Fruit fly (Drosophila melanogaster) whole organism, embryonic: Measurements from ENCODE around the gene brm.

ENCODE experiments used
- Bgb ChIP-seq: fragments of 200-800 bp; sonication (Bioruptor generic); IDR thresholded peaks from 2 replicates; pipeline ENCODE4 v1.3.6; 2022; ENCODE audit warnings: missing biosample characterization, missing genetic modification characterization; ENCODE audit not compliant: partially characterized antibody
- Blimp-1 ChIP-seq: fragments of 200-800 bp; sonication (Bioruptor generic); optimal IDR thresholded peaks from 3 replicates; lab custom pipeline; 2018; ENCODE audit warnings: missing biosample characterization, missing genetic modification characterization, mild to moderate bottlenecking, moderate library complexity, missing genetic modification reagents
- CG12744 ChIP-seq: fragments of 200-800 bp; sonication (Bioruptor generic); optimal IDR thresholded peaks from 2 replicates; lab custom pipeline; 2016; ENCODE audit warnings: missing biosample characterization, missing genetic modification characterization
- CG15073 ChIP-seq: fragments of 200-800 bp; sonication (Bioruptor generic); optimal IDR thresholded peaks from 2 replicates; lab custom pipeline; 2016; ENCODE audit warnings: missing biosample characterization, missing genetic modification characterization
- CG17359 ChIP-seq: fragments of 200-800 bp; sonication (Bioruptor generic); optimal IDR thresholded peaks from 3 replicates; lab custom pipeline; 2018; ENCODE audit warnings: missing biosample characterization, mild to moderate bottlenecking, missing genetic modification characterization, moderate library complexity
- CG17568 ChIP-seq: fragments of 200-800 bp; sonication (Bioruptor generic); optimal IDR thresholded peaks from 2 replicates; lab custom pipeline; 2018; ENCODE audit warnings: missing biosample characterization, mild to moderate bottlenecking, missing genetic modification characterization, moderate library complexity
- CG32532 ChIP-seq: fragments of 200-800 bp; sonication (Bioruptor generic); IDR thresholded peaks from 2 replicates; pipeline ENCODE4 v1.3.6; 2022; ENCODE audit warnings: missing biosample characterization, missing genetic modification characterization
- CG6254 ChIP-seq: fragments of 200-800 bp; sonication (Bioruptor generic); optimal IDR thresholded peaks from 3 replicates; lab custom pipeline; 2017; ENCODE audit warnings: mild to moderate bottlenecking, missing biosample characterization, missing genetic modification reagents, missing genetic modification characterization
- CG6689 ChIP-seq: fragments of 200-800 bp; sonication (Bioruptor generic); IDR thresholded peaks from 2 replicates; pipeline ENCODE4 v1.3.6; 2022; ENCODE audit warnings: missing biosample characterization, missing genetic modification characterization
- CG8765 ChIP-seq: fragments of 200-800 bp; sonication (Bioruptor generic); IDR thresholded peaks from 2 replicates; pipeline ENCODE4 v1.3.6; 2022; ENCODE audit warnings: missing biosample characterization, missing genetic modification characterization
- CG9215 ChIP-seq: fragments of 200-800 bp; sonication (Bioruptor generic); IDR thresholded peaks from 2 replicates; pipeline ENCODE4 v1.3.6; 2022; ENCODE audit warnings: missing biosample characterization, missing genetic modification characterization
- CkIIα-i1 ChIP-seq: fragments of 200-800 bp; sonication (Bioruptor generic); IDR thresholded peaks from 2 replicates; pipeline ENCODE4 v1.3.6; 2022; ENCODE audit warnings: missing biosample characterization, missing genetic modification characterization
- D ChIP-seq, 2 experiments: fragments of 200-800 bp in 1 of 2; fragments of >200 bp in 1 of 2; sonication (Bioruptor generic) in 1 of 2; optimal IDR thresholded peaks; 2 replicates in 1 of 2; 3 replicates in 1 of 2; lab custom pipeline; 2017; ENCODE audit warnings: mild to moderate bottlenecking in 1 of 2, missing biosample characterization in 1 of 2, missing genetic modification characterization in 1 of 2, missing genetic modification reagents in 1 of 2
- D19A ChIP-seq: fragments of 200-800 bp; optimal IDR thresholded peaks from 3 replicates; lab custom pipeline; 2019; ENCODE audit warnings: missing biosample characterization, mild to moderate bottlenecking, missing genetic modification characterization, moderate library complexity
- Dad ChIP-seq: fragments of 200-800 bp; sonication (Bioruptor generic); optimal IDR thresholded peaks from 3 replicates; lab custom pipeline; 2016; ENCODE audit warnings: missing biosample characterization, missing genetic modification characterization
- Dip2 ChIP-seq: fragments of 200-800 bp; sonication (Bioruptor generic); IDR thresholded peaks from 2 replicates; pipeline ENCODE4 v1.3.6; 2022; ENCODE audit warnings: missing biosample characterization, missing genetic modification characterization
- E2f1 ChIP-seq: fragments of 200-800 bp; sonication (Bioruptor generic); IDR thresholded peaks from 2 replicates; pipeline ENCODE4 v1.3.6; 2022; ENCODE audit warnings: missing biosample characterization, missing genetic modification characterization
- HLH54F ChIP-seq: fragments of 200-800 bp; sonication (Bioruptor generic); optimal IDR thresholded peaks from 3 replicates; lab custom pipeline; 2016; ENCODE audit warnings: missing biosample characterization, missing genetic modification characterization
- HmgZ ChIP-seq: fragments of 200-800 bp; sonication (Bioruptor generic); optimal IDR thresholded peaks from 2 replicates; lab custom pipeline; 2018; ENCODE audit warnings: missing biosample characterization, mild to moderate bottlenecking, missing genetic modification characterization
- Ssrp ChIP-seq: fragments of 200-800 bp; sonication (Bioruptor generic); optimal IDR thresholded peaks from 2 replicates; lab custom pipeline; 2018; ENCODE audit warnings: missing biosample characterization, mild to moderate bottlenecking, missing genetic modification characterization, moderate library complexity
- Vsx1 ChIP-seq: fragments of 200-800 bp; sonication (Bioruptor generic); optimal IDR thresholded peaks from 2 replicates; lab custom pipeline; 2017; ENCODE audit warnings: missing biosample characterization, mild to moderate bottlenecking, missing genetic modification characterization, missing genetic modification reagents
- YL-1 ChIP-seq: fragments of 200-800 bp; sonication (Bioruptor generic); optimal IDR thresholded peaks from 3 replicates; lab custom pipeline; 2017; ENCODE audit warnings: missing biosample characterization, mild to moderate bottlenecking, missing genetic modification characterization
- amos ChIP-seq: fragments of 200-800 bp; sonication (Bioruptor generic); IDR thresholded peaks from 2 replicates; pipeline ENCODE4 v1.3.6; 2022; ENCODE audit warnings: missing biosample characterization, missing genetic modification characterization; ENCODE audit not compliant: partially characterized antibody
- ara ChIP-seq: fragments of 200-800 bp; sonication (Bioruptor generic); IDR thresholded peaks from 2 replicates; pipeline ENCODE4 v1.3.6; 2022; ENCODE audit warnings: missing biosample characterization, missing genetic modification characterization
- ato ChIP-seq: fragments of 200-800 bp; sonication (Bioruptor generic); IDR thresholded peaks from 2 replicates; pipeline ENCODE4 v1.3.6; 2022; ENCODE audit warnings: missing biosample characterization, missing genetic modification characterization; ENCODE audit not compliant: partially characterized antibody
- bbx ChIP-seq: fragments of 200-800 bp; sonication (Bioruptor generic); IDR thresholded peaks from 2 replicates; pipeline ENCODE4 v1.3.6; 2022; ENCODE audit warnings: missing biosample characterization, missing genetic modification characterization; ENCODE audit not compliant: partially characterized antibody
- da ChIP-seq: fragments of 200-800 bp; sonication (Bioruptor generic); optimal IDR thresholded peaks from 2 replicates; lab custom pipeline; 2016; ENCODE audit warnings: missing biosample characterization, missing genetic modification characterization
- dimm ChIP-seq: fragments of 200-800 bp; sonication (Bioruptor generic); IDR thresholded peaks from 2 replicates; pipeline ENCODE4 v1.3.6; 2022; ENCODE audit warnings: missing biosample characterization, missing genetic modification characterization
- dpn ChIP-seq, 2 experiments: fragments of 200-800 bp; sonication (Bioruptor generic); optimal IDR thresholded peaks; 3 replicates each; lab custom pipeline; 2016; ENCODE audit warnings: missing biosample characterization in 2 of 2, missing genetic modification characterization in 2 of 2
- fru ChIP-seq: fragments of >200 bp; optimal IDR thresholded peaks from 2 replicates; lab custom pipeline; 2017
- gsb ChIP-seq: fragments of 200-800 bp; sonication (Bioruptor generic); IDR thresholded peaks from 2 replicates; pipeline ENCODE4 v1.3.6; 2022; ENCODE audit warnings: missing biosample characterization, missing genetic modification characterization
- gsb-n ChIP-seq: fragments of 200-800 bp; sonication (Bioruptor generic); optimal IDR thresholded peaks from 3 replicates; lab custom pipeline; 2018; ENCODE audit warnings: missing biosample characterization, mild to moderate bottlenecking, missing genetic modification characterization
- kah ChIP-seq: fragments of 200-800 bp; sonication (Bioruptor generic); optimal IDR thresholded peaks from 2 replicates; lab custom pipeline; 2018; ENCODE audit warnings: missing biosample characterization, mild to moderate bottlenecking, missing genetic modification characterization
- lov ChIP-seq, 2 experiments: fragments of 200-800 bp in 1 of 2; fragments of >200 bp in 1 of 2; sonication (Bioruptor generic) in 1 of 2; IDR thresholded peaks in 1 of 2; optimal IDR thresholded peaks in 1 of 2; 2 replicates in 1 of 2; 3 replicates in 1 of 2; pipeline versions ENCODE4 v1.3.6 to Lab custom; 2017 to 2022; ENCODE audit warnings: missing biosample characterization in 1 of 2, missing genetic modification characterization in 1 of 2
- mirr ChIP-seq: fragments of 200-800 bp; sonication (Bioruptor generic); optimal IDR thresholded peaks from 3 replicates; lab custom pipeline; 2018; ENCODE audit warnings: missing biosample characterization, mild to moderate bottlenecking, missing genetic modification characterization
- nmo ChIP-seq: fragments of 200-800 bp; sonication (Bioruptor generic); optimal IDR thresholded peaks from 2 replicates; lab custom pipeline; 2018; ENCODE audit warnings: missing biosample characterization, mild to moderate bottlenecking, missing genetic modification characterization, moderate library complexity
- onecut ChIP-seq: fragments of 200-800 bp; sonication (Bioruptor generic); IDR thresholded peaks from 2 replicates; pipeline ENCODE4 v1.3.6; 2022; ENCODE audit warnings: missing biosample characterization, missing genetic modification characterization
- p53 ChIP-seq: fragments of 200-800 bp; sonication (Bioruptor generic); optimal IDR thresholded peaks from 2 replicates; lab custom pipeline; 2016; ENCODE audit warnings: missing biosample characterization, missing genetic modification characterization
- repo ChIP-seq: fragments of 200-800 bp; sonication (Bioruptor generic); optimal IDR thresholded peaks from 2 replicates; lab custom pipeline; 2016; ENCODE audit warnings: missing biosample characterization, missing genetic modification characterization
- sc ChIP-seq, 3 experiments: fragments of >200 bp in 2 of 3; fragments of 200-800 bp in 1 of 3; sonication (Bioruptor generic) in 1 of 3; optimal IDR thresholded peaks; 2 replicates in 2 of 3; 3 replicates in 1 of 3; lab custom pipeline; 2017; ENCODE audit warnings: mild to moderate bottlenecking in 1 of 3, missing biosample characterization in 1 of 3, missing genetic modification characterization in 1 of 3, missing genetic modification reagents in 1 of 3
- schlank ChIP-seq: fragments of 200-800 bp; sonication (Bioruptor generic); optimal IDR thresholded peaks from 2 replicates; lab custom pipeline; 2018; ENCODE audit warnings: missing biosample characterization, mild to moderate bottlenecking, missing genetic modification characterization
- sens-2 ChIP-seq: fragments of 200-800 bp; sonication (Bioruptor generic); IDR thresholded peaks from 2 replicates; pipeline ENCODE4 v1.3.6; 2022; ENCODE audit warnings: missing biosample characterization, missing genetic modification characterization
- sna ChIP-seq: fragments of 200-800 bp; sonication (Bioruptor generic); IDR thresholded peaks from 2 replicates; pipeline ENCODE4 v1.3.6; 2022; ENCODE audit warnings: missing biosample characterization, missing genetic modification characterization; ENCODE audit not compliant: partially characterized antibody
- stc ChIP-seq: fragments of 200-800 bp; sonication (Bioruptor generic); IDR thresholded peaks from 2 replicates; pipeline ENCODE4 v1.3.6; 2022; ENCODE audit warnings: missing biosample characterization, missing genetic modification characterization
- stwl ChIP-seq: fragments of 200-800 bp; sonication (Bioruptor generic); optimal IDR thresholded peaks from 3 replicates; lab custom pipeline; 2018; ENCODE audit warnings: missing biosample characterization, mild to moderate bottlenecking, missing genetic modification characterization, moderate library complexity
- ttk ChIP-seq: fragments of 200-800 bp; sonication (Bioruptor generic); IDR thresholded peaks from 2 replicates; pipeline ENCODE4 v2.1.2; 2022; ENCODE audit warnings: missing biosample characterization, missing genetic modification characterization
- twi ChIP-seq: fragments of 200-800 bp; optimal IDR thresholded peaks from 2 replicates; lab custom pipeline; 2019; ENCODE audit warnings: missing biosample characterization, mild to moderate bottlenecking, missing genetic modification characterization, moderate library complexity
- yki ChIP-seq: fragments of >200 bp; optimal IDR thresholded peaks from 3 replicates; lab custom pipeline; 2018

brm gene

DNA sequence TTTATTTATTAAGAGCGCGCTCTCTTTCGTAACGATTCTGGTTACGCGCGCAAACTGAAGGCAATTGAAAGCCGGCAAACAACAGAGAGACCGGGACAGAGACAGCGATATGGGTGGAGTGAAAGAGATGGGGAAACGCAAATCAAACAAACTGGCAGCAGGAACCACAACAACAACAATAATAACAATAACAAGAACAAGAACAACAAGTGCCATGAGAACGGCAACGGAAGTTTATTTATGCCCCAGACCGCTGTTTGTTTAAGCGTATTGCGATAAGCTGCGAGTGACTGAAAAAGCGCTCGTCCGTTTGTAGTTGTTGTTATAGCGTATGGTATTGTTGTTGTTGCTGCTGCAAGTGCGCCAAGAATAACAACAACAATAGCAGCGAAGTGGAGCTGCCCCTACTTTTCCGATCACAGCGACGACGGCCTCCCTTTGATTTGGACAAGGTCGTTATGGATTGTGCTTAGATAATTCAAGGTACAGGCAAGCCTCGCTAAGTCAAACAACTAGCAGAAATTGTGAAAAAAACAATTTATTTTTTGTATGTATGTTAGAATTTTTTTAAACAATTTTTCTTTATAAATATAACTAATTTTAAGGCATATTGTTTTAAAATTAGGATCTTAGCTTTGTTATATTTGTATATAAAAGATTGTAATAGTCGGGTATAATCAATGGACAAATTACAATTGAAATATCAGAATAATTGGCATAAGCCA is 43.6 kb upstream of the brm start (continued):
- TF ChIP-seq Bgb (GFP tag; lab: Robert Waterston, UW) (no peak), D19A (no peak), kah (peak; percentile 76), stwl (no peak), Blimp-1 (GFP tag; lab: Kevin White, UChicago) (peak; percentile 61), stc (GFP tag; lab: Robert Waterston, UW) (peak; percentile 50; the same call in 1 of the 2 replicates), CG6689 (GFP tag; lab: Robert Waterston, UW) (0 out of 2 replicates have a peak, but pooled peaks have one; percentile 14), yki (lab: Kevin White, UChicago) (no peak), CG17359 (peak; percentile 65), twi (tag; lab: Kevin White, UChicago) (peak; percentile 51), CG8765 (GFP tag; lab: Robert Waterston, UW) (no peak), CG17568 (peak; percentile 77), Dip2 (GFP tag; lab: Robert Waterston, UW) (no peak), dimm (GFP tag; lab: Robert Waterston, UW) (no peak), D (optimal IDR thresholded peaks at IDR 0.05; lab: Kevin White, UChicago) (no peak), D (GFP tag; optimal IDR thresholded peaks at IDR 0.05; lab: Kevin White, UChicago) (peak; percentile 66), bbx (GFP tag; lab: Robert Waterston, UW) (no peak), CG12744 (GFP tag; lab: Kevin White, UChicago) (peak; percentile 67), ara (GFP tag; lab: Robert Waterston, UW) (peak; percentile 86), HmgZ (tag; lab: Kevin White, UChicago) (peak; percentile 77), Dad (peak; percentile 32), onecut (peak; percentile 68), CG9215 (GFP tag; lab: Robert Waterston, UW) (no peak), CG6254 (GFP tag; lab: Kevin White, UChicago) (peak; percentile 79), gsb-n (peak; percentile 55), lov (optimal IDR thresholded peaks at IDR 0.05; lab: Kevin White, UChicago) (no peak), lov (GFP tag; IDR thresholded peaks at IDR 0.05; lab: Robert Waterston, UW) (peak; percentile 87), schlank (tag; lab: Kevin White, UChicago) (peak; percentile 54), gsb (GFP tag; lab: Robert Waterston, UW) (0 out of 2 replicates have a peak, but pooled peaks have one; percentile 29), YL-1 (GFP tag; lab: Kevin White, UChicago) (peak; percentile 31), repo (GFP tag; lab: Kevin White, UChicago) (peak; percentile 56), CkIIα-i1 (GFP tag; lab: Robert Waterston, UW) (no peak), CG15073 (GFP tag; lab: Kevin White, UChicago) (no peak), CG32532 (GFP tag; lab: Robert Waterston, UW) (peak; percentile 14; the same call in 1 of the 2 replicates), da (GFP tag; lab: Kevin White, UChicago) (peak; percentile 18), sc (optimal IDR thresholded peaks at IDR 0.05; lab: Kevin White, UChicago) (no peak), sc (GFP tag; optimal IDR thresholded peaks at IDR 0.05; lab: Kevin White, UChicago) (peak; percentile 77), sna (no peak), fru (lab: Kevin White, UChicago) (no peak), Ssrp (tag; lab: Kevin White, UChicago) (no peak), sens-2 (GFP tag; lab: Robert Waterston, UW) (0 out of 2 replicates have a peak, but pooled peaks have one; percentile 36), nmo (GFP tag; lab: Kevin White, UChicago) (no peak), mirr (GFP tag; lab: Kevin White, UChicago) (peak; percentile 80), Vsx1 (GFP tag; lab: Kevin White, UChicago) (peak; percentile 82), HLH54F (GFP tag; lab: Kevin White, UChicago) (peak; percentile 4), p53 (peak; percentile 27), E2f1 (GFP tag; lab: Robert Waterston, UW) (peak; percentile 64; the same call in 1 of the 2 replicates), ato (GFP tag; lab: Robert Waterston, UW) (0 out of 2 replicates have a peak, but pooled peaks have one; percentile 8), amos (GFP tag; lab: Robert Waterston, UW) (no peak), dpn (GFP tag; optimal IDR thresholded peaks at IDR 0.05; lab: Kevin White, UChicago) (peak in 1 of 2 experiments; percentile 58), ttk (GFP tag; lab: Robert Waterston, UW) (no peak)
